Fruit fly (Drosophila melanogaster): ENCODE data around the gene CG14339.

Gene CG14339

DNA sequence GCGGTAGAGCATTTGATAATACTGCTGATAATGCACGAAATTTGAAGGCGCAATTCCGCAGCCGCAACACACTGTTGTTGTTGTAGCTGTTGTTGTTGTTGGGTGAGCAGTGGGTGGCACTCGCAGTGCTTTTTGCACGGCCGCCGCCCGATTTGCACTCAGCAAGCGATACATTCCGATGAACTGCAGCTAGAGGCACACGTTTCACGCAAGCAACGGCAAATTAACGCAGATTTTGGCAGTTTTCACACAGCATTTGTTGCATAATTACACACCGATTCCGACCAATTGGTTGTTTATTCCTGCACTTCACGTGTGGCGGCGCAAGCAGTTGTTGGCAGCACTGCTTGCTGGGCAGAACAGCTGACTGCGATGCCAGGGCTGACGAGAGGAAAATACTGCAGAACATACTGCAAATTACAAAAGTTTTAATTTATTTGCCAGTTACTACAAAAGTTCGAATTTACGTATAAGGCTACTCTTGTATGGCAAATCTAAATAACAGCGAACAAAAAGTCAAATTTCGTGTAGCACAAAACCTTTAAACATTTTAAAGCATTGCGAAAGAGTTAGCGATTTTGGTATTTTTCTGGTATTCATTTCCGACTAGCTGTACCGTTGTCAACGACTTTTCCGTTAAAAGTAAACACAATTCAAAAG is at the start of gene CG14339, which contains the start of gene PolrMT:
Gene CG14339, plus strand, starts transcription at position 512 of the 660 bp plus-strand sequence.
Gene PolrMT, minus strand, starts transcription at position 345 of the 660 bp plus-strand sequence.
- TF ChIP-seq bab1 (GFP tag; optimal IDR thresholded peaks at IDR 0.05) (peak; percentile 45), cnc (optimal IDR thresholded peaks at IDR 0.05) (no peak), Crg-1 (GFP tag; optimal IDR thresholded peaks at IDR 0.05) (peak; percentile 45), CG12768 (GFP tag; optimal IDR thresholded peaks at IDR 0.05) (peak; percentile 21), CG1620 (GFP tag; optimal IDR thresholded peaks at IDR 0.05) (no peak), CG5204 (GFP tag; optimal IDR thresholded peaks at IDR 0.05) (no peak), kay (GFP tag; ENCODE audit: borderline replicate concordance) (no peak), CG14711 (tag; optimal IDR thresholded peaks at IDR 0.05) (no peak), ovo (GFP tag; optimal IDR thresholded peaks at IDR 0.05) (peak; percentile 1), CG33017 (tag; optimal IDR thresholded peaks at IDR 0.05) (peak; percentile 9), pad (GFP tag; optimal IDR thresholded peaks at IDR 0.05) (no peak), CG11617 (GFP tag; optimal IDR thresholded peaks at IDR 0.05) (peak; percentile 45), Mnt (GFP tag; optimal IDR thresholded peaks at IDR 0.05) (peak; percentile 97), cic (GFP tag; optimal IDR thresholded peaks at IDR 0.05) (peak; percentile 42), tj (GFP tag; optimal IDR thresholded peaks at IDR 0.05) (peak; percentile 94), CG7101 (tag; optimal IDR thresholded peaks at IDR 0.05) (no peak)

DNA sequence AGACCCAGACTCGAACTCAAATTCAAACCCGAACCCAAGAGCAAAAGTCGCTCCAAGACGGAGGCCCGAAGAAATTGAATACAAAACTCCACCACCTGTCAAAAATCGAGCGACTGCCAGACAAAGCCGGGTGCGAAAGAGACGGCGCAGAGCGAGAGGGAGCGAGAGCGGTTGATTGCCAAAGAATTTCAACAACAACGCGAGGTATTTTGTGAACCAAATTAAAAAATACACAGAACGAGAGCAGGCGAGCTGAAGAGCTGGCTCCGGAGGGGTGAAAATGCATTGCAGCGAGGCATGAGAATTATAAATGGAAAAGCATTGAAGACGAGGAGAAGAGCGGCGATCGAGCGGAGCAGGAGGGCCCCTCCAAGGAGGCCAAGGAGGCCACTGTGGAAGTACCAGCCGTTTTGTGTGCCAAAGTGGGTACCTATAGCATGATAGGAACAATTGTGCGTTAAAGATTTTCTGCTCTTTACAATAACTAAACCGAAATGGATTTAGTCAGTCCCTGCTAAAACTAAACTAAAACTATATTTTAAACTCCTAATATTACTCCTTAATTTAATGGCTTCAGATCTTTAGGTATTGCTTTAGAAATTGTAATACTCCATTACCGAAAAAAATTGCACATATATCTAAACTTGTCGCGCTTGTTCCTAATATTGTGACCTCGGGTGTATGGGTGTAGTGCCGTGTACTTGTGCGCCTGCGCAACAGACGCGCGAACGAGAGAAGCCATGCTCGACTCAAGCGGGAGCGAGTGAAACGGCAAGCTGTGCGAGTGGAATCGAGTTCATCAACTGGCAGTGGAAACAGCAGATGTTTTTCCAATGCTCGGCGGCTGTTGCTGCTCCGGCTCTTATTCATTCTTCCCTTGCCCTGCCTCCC is 45.6 kb upstream of the CG14339 start:
- TF ChIP-seq pad (GFP tag; optimal IDR thresholded peaks at IDR 0.05) (peak; percentile 24), kay (GFP tag; ENCODE audit: borderline replicate concordance) (no peak)

DNA sequence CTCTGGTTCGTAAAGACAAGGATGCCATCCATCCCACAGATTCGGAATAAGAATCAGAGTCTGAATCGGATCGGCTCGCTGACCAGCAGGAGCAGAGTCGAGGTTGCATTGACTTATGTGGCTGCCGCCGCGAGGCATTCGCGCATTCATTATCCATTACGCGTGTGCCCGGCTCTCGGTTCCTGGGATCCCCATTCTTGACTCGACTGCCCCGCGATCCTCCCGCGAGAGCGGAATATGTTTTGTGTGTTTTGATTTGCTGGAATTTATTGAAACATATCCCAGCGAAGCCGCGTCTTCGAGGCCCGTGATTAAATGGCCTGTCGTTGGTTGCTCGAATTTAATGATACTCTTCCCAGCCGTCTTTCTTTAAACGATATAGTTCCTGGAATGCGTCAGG is 44.6 kb upstream of the CG14339 start:
- TF ChIP-seq CG33017 (tag; optimal IDR thresholded peaks at IDR 0.05) (no peak), Hr96 (GFP tag; optimal IDR thresholded peaks at IDR 0.05) (no peak), kay (GFP tag; ENCODE audit: borderline replicate concordance) (no peak), CG7045 (GFP tag; optimal IDR thresholded peaks at IDR 0.05) (no peak), CG1620 (GFP tag; optimal IDR thresholded peaks at IDR 0.05) (no peak), CG7101 (tag; optimal IDR thresholded peaks at IDR 0.05) (no peak), toe (GFP tag; optimal IDR thresholded peaks at IDR 0.05) (no peak), tj (GFP tag; optimal IDR thresholded peaks at IDR 0.05) (no peak), CG5204 (GFP tag; optimal IDR thresholded peaks at IDR 0.05) (no peak), pad (GFP tag; optimal IDR thresholded peaks at IDR 0.05) (no peak), CG11617 (GFP tag; optimal IDR thresholded peaks at IDR 0.05) (no peak), CG12768 (GFP tag; optimal IDR thresholded peaks at IDR 0.05) (no peak), bab1 (GFP tag; optimal IDR thresholded peaks at IDR 0.05) (no peak), CG14711 (tag; optimal IDR thresholded peaks at IDR 0.05) (no peak), Mnt (GFP tag; optimal IDR thresholded peaks at IDR 0.05) (no peak), cnc (optimal IDR thresholded peaks at IDR 0.05) (no peak), Crg-1 (GFP tag; optimal IDR thresholded peaks at IDR 0.05) (no peak)

DNA sequence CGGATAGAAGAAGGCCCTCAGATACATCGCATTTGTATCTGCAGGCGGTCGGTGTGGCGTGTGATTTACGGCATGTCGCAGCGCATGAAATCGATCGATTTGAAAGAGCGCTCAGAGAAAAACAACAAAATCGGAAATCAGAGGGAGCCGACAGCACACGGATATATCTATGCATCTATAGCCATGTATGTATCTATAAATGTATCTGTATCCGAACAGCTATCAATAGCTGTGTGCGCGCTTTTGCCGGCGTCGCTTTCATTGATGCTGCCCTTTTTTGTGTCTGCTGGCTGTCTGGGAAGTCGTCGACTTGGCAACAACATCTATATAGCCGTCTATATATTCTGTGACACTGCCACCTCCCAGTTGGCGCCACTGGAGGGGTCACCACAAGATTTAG is 43.8 kb upstream of the CG14339 start:
- TF ChIP-seq CG11617 (GFP tag; optimal IDR thresholded peaks at IDR 0.05) (no peak), Clk (GFP tag; optimal IDR thresholded peaks at IDR 0.05) (no peak), CG5204 (GFP tag; optimal IDR thresholded peaks at IDR 0.05) (no peak), CG7101 (tag; optimal IDR thresholded peaks at IDR 0.05) (no peak), ovo (GFP tag; optimal IDR thresholded peaks at IDR 0.05) (no peak), cic (GFP tag; optimal IDR thresholded peaks at IDR 0.05) (no peak), tj (GFP tag; optimal IDR thresholded peaks at IDR 0.05) (no peak), pad (GFP tag; optimal IDR thresholded peaks at IDR 0.05) (no peak), CG33017 (tag; optimal IDR thresholded peaks at IDR 0.05) (no peak)

DNA sequence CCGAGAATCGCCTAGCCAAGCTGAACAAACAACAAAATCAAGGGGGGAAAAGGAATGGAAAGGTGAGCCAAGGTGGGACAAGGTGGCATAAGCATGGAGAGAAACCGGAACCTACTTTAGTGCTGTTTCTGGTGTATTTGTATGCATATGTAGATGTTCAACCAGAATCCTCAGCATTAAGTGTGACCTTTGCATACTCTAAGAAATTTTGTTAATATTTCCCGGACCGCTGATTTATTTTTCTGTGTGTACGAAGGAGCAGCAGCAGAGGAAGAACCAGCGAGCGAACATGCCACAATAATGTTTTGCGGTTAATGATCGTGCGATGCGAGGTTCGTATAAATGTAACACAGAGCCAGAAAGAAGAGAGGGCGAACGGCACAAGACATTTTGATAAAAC is 43.3 kb upstream of the CG14339 start:
- no peak for TF ChIP-seq CG11617 (GFP tag; optimal IDR thresholded peaks at IDR 0.05)
- no peak for TF ChIP-seq Hr96 (GFP tag; optimal IDR thresholded peaks at IDR 0.05)
- TF ChIP-seq CG7045 (GFP tag; optimal IDR thresholded peaks at IDR 0.05): no peak
- no peak for TF ChIP-seq toe (GFP tag; optimal IDR thresholded peaks at IDR 0.05)
- TF ChIP-seq Clk (GFP tag; optimal IDR thresholded peaks at IDR 0.05): no peak
- TF ChIP-seq ovo (GFP tag; optimal IDR thresholded peaks at IDR 0.05): no peak
- TF ChIP-seq cic (GFP tag; optimal IDR thresholded peaks at IDR 0.05): no peak
- no peak for TF ChIP-seq CG12768 (GFP tag; optimal IDR thresholded peaks at IDR 0.05)
- no peak for TF ChIP-seq cnc (optimal IDR thresholded peaks at IDR 0.05)
- TF ChIP-seq CG7101 (tag; optimal IDR thresholded peaks at IDR 0.05): no peak
- TF ChIP-seq Mnt (GFP tag; optimal IDR thresholded peaks at IDR 0.05): no peak
- no peak for TF ChIP-seq pad (GFP tag; optimal IDR thresholded peaks at IDR 0.05)
- TF ChIP-seq Crg-1 (GFP tag; optimal IDR thresholded peaks at IDR 0.05): no peak
- no peak for TF ChIP-seq tj (GFP tag; optimal IDR thresholded peaks at IDR 0.05)

DNA sequence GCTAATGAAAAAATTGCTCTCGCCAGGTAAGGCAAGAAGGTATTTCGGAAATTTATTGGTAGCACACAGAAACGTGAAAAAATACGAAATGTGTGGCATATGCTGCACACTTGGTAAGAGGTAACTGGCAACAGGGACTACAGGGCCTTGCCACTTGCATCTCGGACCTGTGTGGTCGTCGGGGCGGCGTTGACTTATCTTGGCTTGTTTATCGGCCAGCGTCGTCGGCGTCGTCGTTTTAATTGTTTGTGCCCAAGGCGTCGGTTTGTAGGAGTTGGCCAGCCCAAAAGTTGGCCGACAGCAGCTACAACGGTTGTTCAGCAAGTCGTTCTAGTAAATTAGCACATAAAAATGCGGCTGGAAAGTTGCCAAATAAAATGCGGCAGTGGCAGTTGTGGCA is 42.0 kb upstream of the CG14339 start:
- TF ChIP-seq CG11617 (GFP tag; optimal IDR thresholded peaks at IDR 0.05) (no peak), CG12768 (GFP tag; optimal IDR thresholded peaks at IDR 0.05) (no peak), ovo (GFP tag; optimal IDR thresholded peaks at IDR 0.05) (no peak)

Measured in whole organism, adult.